Worm (Caenorhabditis elegans) whole organism, L1 larva: Measurements from ENCODE around the gene nhr-71.

Experiments used
- aly-2 ChIP-seq: fragments of 150-350 bp; optimal IDR thresholded peaks from 2 replicates; lab custom pipeline; 2014; ENCODE audit warnings: missing biosample characterization, missing genetic modification characterization
- elt-3 ChIP-seq, 6 experiments: fragments of 150-350 bp in 1 of 6; sonication (generic microtip); optimal IDR thresholded peaks; 2 replicates each; lab custom pipeline; 2017 to 2018; ENCODE audit warnings: missing biosample characterization in 6 of 6, missing genetic modification characterization in 6 of 6, inconsistent platforms in 1 of 6
- lsy-2 ChIP-seq, 2 experiments: fragments of 150-350 bp; optimal IDR thresholded peaks; 2 replicates each; lab custom pipeline; 2014; ENCODE audit warnings: missing biosample characterization in 2 of 2, missing genetic modification characterization in 2 of 2
- nhr-12 ChIP-seq: sonication (generic microtip); optimal IDR thresholded peaks from 2 replicates; lab custom pipeline; 2017; ENCODE audit warnings: missing biosample characterization, missing genetic modification characterization
- nhr-77 ChIP-seq: fragments of 150-350 bp; optimal IDR thresholded peaks from 2 replicates; lab custom pipeline; 2014; ENCODE audit warnings: missing biosample characterization, missing genetic modification characterization
- pqm-1 ChIP-seq: sonication (generic microtip); optimal IDR thresholded peaks from 3 replicates; lab custom pipeline; 2017; ENCODE audit warnings: missing biosample characterization, missing genetic modification characterization
- sup-37 ChIP-seq: fragments of 200-800 bp; sonication (Bioruptor generic); optimal IDR thresholded peaks from 2 replicates; lab custom pipeline; 2018; ENCODE audit warnings: mild to moderate bottlenecking, missing genetic modification characterization, missing compliant biosample characterization
- unc-130 ChIP-seq: fragments of 150-350 bp; optimal IDR thresholded peaks from 2 replicates; lab custom pipeline; 2017; ENCODE audit warnings: missing biosample characterization, missing genetic modification characterization, inconsistent platforms
- zag-1 ChIP-seq: fragments of 150-350 bp; optimal IDR thresholded peaks from 2 replicates; lab custom pipeline; 2014; ENCODE audit warnings: missing biosample characterization, missing genetic modification characterization

ce11 chrX:13767282-13767681 is 20.2 kb downstream of the nhr-71 start:
- TF ChIP-seq elt-3 (tag; optimal IDR thresholded peaks at IDR 0.05; lab: Kevin White, UChicago) (no peak), zag-1 (tag; lab: Kevin White, UChicago) (no peak), sup-37 (no peak), nhr-12 (tag; lab: Kevin White, UChicago) (no peak), lsy-2 (tag; optimal IDR thresholded peaks at IDR 0.05; lab: Kevin White, UChicago) (no peak), nhr-77 (no peak), aly-2 (no peak), unc-130 (tag; lab: Kevin White, UChicago) (no peak), pqm-1 (tag; lab: Kevin White, UChicago) (no peak)
